Fruit fly (Drosophila melanogaster): ENCODE measurements around the gene eyg.

eyg gene

DNA sequence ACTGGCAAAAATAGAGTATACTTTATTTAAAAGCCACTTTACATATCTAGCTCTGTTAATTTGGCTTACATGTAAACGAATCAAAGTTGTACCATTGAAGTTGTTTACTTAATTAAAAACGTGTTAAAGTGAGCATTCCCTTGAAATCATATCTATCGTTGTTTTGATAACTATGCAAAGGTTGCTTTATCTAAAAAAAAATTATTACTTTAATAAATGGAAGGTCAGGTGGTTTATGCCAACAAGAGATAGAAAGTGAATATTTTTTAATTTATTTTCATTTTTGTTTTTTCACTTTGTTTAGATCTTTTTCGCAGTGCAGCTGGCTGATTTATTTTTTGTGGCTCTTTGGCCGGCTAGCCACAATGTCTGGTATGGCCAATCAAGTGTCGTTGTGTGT, 15.1 kb upstream of the eyg start (continued):
- TF ChIP-seq CG11093 (GFP tag; IDR thresholded peaks at IDR 0.05) (peak; percentile 68; the same call in 1 of the 3 replicates), Sox100B (GFP tag; optimal IDR thresholded peaks at IDR 0.05) (peak; percentile 86), slbo (GFP tag; IDR thresholded peaks at IDR 0.05) (peak; percentile 68), CG2678 (tag; optimal IDR thresholded peaks at IDR 0.05) (peak; percentile 88), pb (GFP tag; optimal IDR thresholded peaks at IDR 0.05) (no peak), cato (GFP tag; optimal IDR thresholded peaks at IDR 0.05; ENCODE audit: borderline replicate concordance) (peak; percentile 47), sr (GFP tag; IDR thresholded peaks at IDR 0.05) (no peak), Aef1 (GFP tag; IDR thresholded peaks at IDR 0.05) (peak; percentile 62), CG34376 (GFP tag; optimal IDR thresholded peaks at IDR 0.05) (no peak), Elba2 (GFP tag; optimal IDR thresholded peaks at IDR 0.05) (no peak), tap (tag; optimal IDR thresholded peaks at IDR 0.05) (peak; percentile 16), CG30403 (GFP tag; optimal IDR thresholded peaks at IDR 0.05) (peak; percentile 82), CG9609 (GFP tag; optimal IDR thresholded peaks at IDR 0.05) (peak; percentile 15), CG12391 (tag; optimal IDR thresholded peaks at IDR 0.05) (peak; percentile 81), tio (GFP tag; optimal IDR thresholded peaks at IDR 0.05) (peak; percentile 79), CG9215 (GFP tag; IDR thresholded peaks at IDR 0.05) (peak; percentile 57), CG4820 (GFP tag; optimal IDR thresholded peaks at IDR 0.05) (peak; percentile 67), MBD-R2 (GFP tag; IDR thresholded peaks at IDR 0.05) (no peak), dan (GFP tag; IDR thresholded peaks at IDR 0.05) (no peak), CG10366 (GFP tag; IDR thresholded peaks at IDR 0.05) (peak; percentile 57), oc (tag; optimal IDR thresholded peaks at IDR 0.05) (peak; percentile 37), Hr39 (optimal IDR thresholded peaks at IDR 0.05) (no peak), caup (GFP tag; optimal IDR thresholded peaks at IDR 0.05; ENCODE audit: severe bottlenecking) (peak; percentile 56), CG9797 (GFP tag; optimal IDR thresholded peaks at IDR 0.05) (no peak), Sin3A (optimal IDR thresholded peaks at IDR 0.05) (no peak), klu (GFP tag; IDR thresholded peaks at IDR 0.05) (peak; percentile 61; the same call in 1 of the 2 replicates), D19B (GFP tag; optimal IDR thresholded peaks at IDR 0.05) (peak; percentile 16), CG14667 (GFP tag; IDR thresholded peaks at IDR 0.05) (peak; percentile 56; the same call in 1 of the 2 replicates), CG17912 (GFP tag; optimal IDR thresholded peaks at IDR 0.05) (no peak), tx (GFP tag; optimal IDR thresholded peaks at IDR 0.05) (no peak), run (tag; optimal IDR thresholded peaks at IDR 0.05) (peak; percentile 54), CG43689 (GFP tag; IDR thresholded peaks at IDR 0.05) (0 out of 2 replicates have a peak, but pooled peaks have one; percentile 38), ato (GFP tag; IDR thresholded peaks at IDR 0.05; ENCODE audit: partially characterized antibody) (no peak), gcm2 (GFP tag; optimal IDR thresholded peaks at IDR 0.05) (peak; percentile 48), Gsc (GFP tag; IDR thresholded peaks at IDR 0.05) (no peak), CG18011 (GFP tag; optimal IDR thresholded peaks at IDR 0.05) (peak; percentile 7), gro (GFP tag; optimal IDR thresholded peaks at IDR 0.05) (peak; percentile 33), jigr1 (GFP tag; IDR thresholded peaks at IDR 0.05) (0 out of 3 replicates have a peak, but pooled peaks have one; percentile 15), CG13123 (GFP tag; optimal IDR thresholded peaks at IDR 0.05) (peak; percentile 30), tup (GFP tag; optimal IDR thresholded peaks at IDR 0.05) (no peak), Nf-YC (tag; optimal IDR thresholded peaks at IDR 0.05) (peak; percentile 72), Pdp1 (GFP tag; optimal IDR thresholded peaks at IDR 0.05) (peak; percentile 42 to 57), kni (GFP tag; optimal IDR thresholded peaks at IDR 0.05) (no peak), Meics (GFP tag; optimal IDR thresholded peaks at IDR 0.05) (peak; percentile 77), CG6765 (GFP tag; optimal IDR thresholded peaks at IDR 0.05) (peak; percentile 54), disco-r (GFP tag; optimal IDR thresholded peaks at IDR 0.05) (no peak), CG18262 (tag; optimal IDR thresholded peaks at IDR 0.05) (peak; percentile 88), CG3995 (GFP tag; optimal IDR thresholded peaks at IDR 0.05) (no peak), pnt (GFP tag; optimal IDR thresholded peaks at IDR 0.05) (peak; percentile 32), bcd (GFP tag; optimal IDR thresholded peaks at IDR 0.05) (peak; percentile 77), eve (GFP tag; optimal IDR thresholded peaks at IDR 0.05) (peak in 1 of 2 experiments; percentile 93), inv (GFP tag; IDR thresholded peaks at IDR 0.05; ENCODE audit: partially characterized antibody) (no peak)
